Fruit fly (Drosophila melanogaster): ENCODE results near the gene nht.

nht gene

DNA sequence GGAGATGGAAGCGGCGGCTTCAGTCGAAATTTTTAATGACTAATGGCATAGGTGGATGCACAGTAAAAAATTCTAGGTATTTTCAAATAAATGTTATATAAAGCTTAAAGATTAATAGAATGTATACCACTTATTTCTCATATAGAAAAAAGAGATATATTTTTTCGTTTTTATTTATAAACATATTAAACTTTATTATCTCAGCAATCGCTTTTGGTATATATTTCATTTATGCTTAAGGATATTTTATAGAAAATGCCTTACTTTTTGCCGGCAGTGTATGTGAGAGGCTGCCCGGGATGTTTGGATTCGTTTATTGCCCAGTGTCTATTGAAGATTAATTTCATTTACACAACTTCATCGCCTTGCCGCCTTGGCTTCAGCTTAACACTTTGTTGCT lies 3.8 kb downstream of the nht start (continued):
- TF ChIP-seq Jarid2 (GFP tag; optimal IDR thresholded peaks at IDR 0.05): no peak
- TF ChIP-seq pita (GFP tag; optimal IDR thresholded peaks at IDR 0.05): no peak
- no peak for TF ChIP-seq z (GFP tag; IDR thresholded peaks at IDR 0.05)
- no peak for TF ChIP-seq chm (GFP tag; IDR thresholded peaks at IDR 0.05)
- no peak for TF ChIP-seq tll (GFP tag; optimal IDR thresholded peaks at IDR 0.05)
- TF ChIP-seq gem (tag; optimal IDR thresholded peaks at IDR 0.05): peak; percentile 46
- no peak for TF ChIP-seq ewg (GFP tag; optimal IDR thresholded peaks at IDR 0.05)
- TF ChIP-seq her (GFP tag; optimal IDR thresholded peaks at IDR 0.05): no peak
- TF ChIP-seq CG31441 (GFP tag; IDR thresholded peaks at IDR 0.05): 0 out of 2 replicates have a peak, but pooled peaks have one; percentile 17
- TF ChIP-seq dmrt11E (tag; optimal IDR thresholded peaks at IDR 0.05): peak; percentile 55
- peak; percentile 24 for TF ChIP-seq CG10267 (tag; optimal IDR thresholded peaks at IDR 0.05)
- no peak for TF ChIP-seq p53 (GFP tag; optimal IDR thresholded peaks at IDR 0.05)
- TF ChIP-seq CG3838 (GFP tag; optimal IDR thresholded peaks at IDR 0.05): no peak
- TF ChIP-seq CG8388 (GFP tag; optimal IDR thresholded peaks at IDR 0.05): peak; percentile 40
- no peak for TF ChIP-seq shn (GFP tag; optimal IDR thresholded peaks at IDR 0.05)
- no peak for TF ChIP-seq CG6689 (GFP tag; IDR thresholded peaks at IDR 0.05)
- no peak for TF ChIP-seq CG11456 (GFP tag; IDR thresholded peaks at IDR 0.05)
- TF ChIP-seq sug (tag; optimal IDR thresholded peaks at IDR 0.05): no peak
- TF ChIP-seq ind (GFP tag; optimal IDR thresholded peaks at IDR 0.05): no peak
- TF ChIP-seq CG17829 (tag; optimal IDR thresholded peaks at IDR 0.05): peak; percentile 27
- TF ChIP-seq MBD-R2 (GFP tag; IDR thresholded peaks at IDR 0.05): no peak
- no peak for TF ChIP-seq Poxn (GFP tag; IDR thresholded peaks at IDR 0.05)
- no peak for TF ChIP-seq sisA (GFP tag; IDR thresholded peaks at IDR 0.05)
- no peak for TF ChIP-seq dysf (GFP tag; IDR thresholded peaks at IDR 0.05)
- no peak for TF ChIP-seq Side (GFP tag; optimal IDR thresholded peaks at IDR 0.05)
- no peak for TF ChIP-seq en (GFP tag; optimal IDR thresholded peaks at IDR 0.05)
- TF ChIP-seq Xrp1 (GFP tag; IDR thresholded peaks at IDR 0.05): peak; percentile 30; the same call in 1 of the 2 replicates
- no peak for TF ChIP-seq CG17186 (GFP tag; optimal IDR thresholded peaks at IDR 0.05)
- TF ChIP-seq Mad (GFP tag; optimal IDR thresholded peaks at IDR 0.05): no peak
- peak; percentile 39 for TF ChIP-seq CG10979 (tag; optimal IDR thresholded peaks at IDR 0.05)
- no peak for TF ChIP-seq zfh1 (GFP tag; IDR thresholded peaks at IDR 0.05)

DNA sequence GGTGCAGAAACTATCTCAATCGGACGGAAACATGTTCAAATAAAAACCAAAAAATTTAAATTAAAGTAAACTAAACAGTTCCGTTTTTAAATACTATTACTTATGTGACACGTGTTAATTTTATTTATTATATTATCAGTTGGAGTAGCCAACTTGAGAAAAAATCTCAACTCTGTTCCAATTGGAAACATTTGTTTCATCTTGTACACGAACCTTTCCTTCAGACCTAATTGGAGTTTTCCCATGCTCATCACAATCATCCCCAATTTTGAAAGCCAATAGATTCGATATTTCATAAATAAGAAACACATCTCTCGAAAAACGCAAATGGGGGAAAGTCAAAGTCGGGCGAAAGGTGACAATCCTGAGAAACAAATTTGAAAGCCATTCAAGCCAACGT lies 11.9 kb downstream of the nht start:
- TF ChIP-seq CG32767 (GFP tag; IDR thresholded peaks at IDR 0.05): no peak
- TF ChIP-seq Atf6 (GFP tag; IDR thresholded peaks at IDR 0.05): no peak
- TF ChIP-seq insv (GFP tag; optimal IDR thresholded peaks at IDR 0.05): peak; percentile 85 to 92
- TF ChIP-seq Taf1 (GFP tag; IDR thresholded peaks at IDR 0.05): no peak
- no peak for TF ChIP-seq ranshi (GFP tag; IDR thresholded peaks at IDR 0.05)
- TF ChIP-seq Side (GFP tag; optimal IDR thresholded peaks at IDR 0.05): no peak
- TF ChIP-seq gro (GFP tag; optimal IDR thresholded peaks at IDR 0.05): no peak
- no peak for TF ChIP-seq stc (GFP tag; IDR thresholded peaks at IDR 0.05)
- TF ChIP-seq tna (GFP tag; IDR thresholded peaks at IDR 0.05; ENCODE audit: partially characterized antibody): no peak
- peak; percentile 2 for TF ChIP-seq pita (GFP tag; optimal IDR thresholded peaks at IDR 0.05)
- TF ChIP-seq gfzf (GFP tag; optimal IDR thresholded peaks at IDR 0.05): no peak
- no peak for TF ChIP-seq kah (GFP tag; optimal IDR thresholded peaks at IDR 0.05)
- TF ChIP-seq chinmo (GFP tag; IDR thresholded peaks at IDR 0.05; ENCODE audit: partially characterized antibody): no peak
- TF ChIP-seq zfh1 (GFP tag; IDR thresholded peaks at IDR 0.05): no peak
- TF ChIP-seq klu (GFP tag; IDR thresholded peaks at IDR 0.05): no peak
- TF ChIP-seq bsh (GFP tag; optimal IDR thresholded peaks at IDR 0.05): no peak
- TF ChIP-seq bigmax (GFP tag; optimal IDR thresholded peaks at IDR 0.05): no peak
- no peak for TF ChIP-seq al (GFP tag; IDR thresholded peaks at IDR 0.05)
- TF ChIP-seq dmrt11E (tag; optimal IDR thresholded peaks at IDR 0.05): no peak
- TF ChIP-seq emc (GFP tag; optimal IDR thresholded peaks at IDR 0.05): no peak
- no peak for TF ChIP-seq CG10274 (GFP tag; optimal IDR thresholded peaks at IDR 0.05)
- TF ChIP-seq stwl (tag; optimal IDR thresholded peaks at IDR 0.05): peak; percentile 2
- TF ChIP-seq CG7928 (GFP tag; optimal IDR thresholded peaks at IDR 0.05): no peak
- TF ChIP-seq Doc3 (GFP tag; IDR thresholded peaks at IDR 0.05; ENCODE audit: partially characterized antibody): no peak
- TF ChIP-seq dm (GFP tag; optimal IDR thresholded peaks at IDR 0.05): no peak
- TF ChIP-seq CG13775 (GFP tag; optimal IDR thresholded peaks at IDR 0.05): no peak

All from whole organism, embryonic.